Fruit fly (Drosophila melanogaster): ENCODE results near the gene Vps2.

The Vps2 gene

dm6 chr3R:26081380-26081991 is 28.9 kb downstream of the Vps2 start:
- TF ChIP-seq Dll (optimal IDR thresholded peaks at IDR 0.05) (no peak), psq (optimal IDR thresholded peaks at IDR 0.05) (no peak), pan (optimal IDR thresholded peaks at IDR 0.05) (no peak), usp (GFP tag; optimal IDR thresholded peaks at IDR 0.05) (no peak), CG8478 (optimal IDR thresholded peaks at IDR 0.05) (no peak), EcR (GFP tag; optimal IDR thresholded peaks at IDR 0.05) (no peak)

- TF ChIP-seq EcR (GFP tag; optimal IDR thresholded peaks at IDR 0.05) (no peak), usp (GFP tag; optimal IDR thresholded peaks at IDR 0.05) (no peak), Dll (optimal IDR thresholded peaks at IDR 0.05) (no peak), pan (optimal IDR thresholded peaks at IDR 0.05) (no peak), psq (optimal IDR thresholded peaks at IDR 0.05) (no peak), CG8478 (optimal IDR thresholded peaks at IDR 0.05) (no peak)
Observed at dm6 chr3R:26095551-26095950, 42.9 kb downstream of the Vps2 start.

dm6 chr3R:26096192-26096591 is 43.6 kb downstream of the Vps2 start:
- no peak for TF ChIP-seq psq (optimal IDR thresholded peaks at IDR 0.05)
- no peak for TF ChIP-seq pan (optimal IDR thresholded peaks at IDR 0.05)
- no peak for TF ChIP-seq usp (GFP tag; optimal IDR thresholded peaks at IDR 0.05)
- no peak for TF ChIP-seq CG8478 (optimal IDR thresholded peaks at IDR 0.05)
- TF ChIP-seq Dll (optimal IDR thresholded peaks at IDR 0.05), result no peak
- no peak for TF ChIP-seq EcR (GFP tag; optimal IDR thresholded peaks at IDR 0.05)

- TF ChIP-seq usp (GFP tag; optimal IDR thresholded peaks at IDR 0.05) (no peak), Dll (optimal IDR thresholded peaks at IDR 0.05) (no peak), CG8478 (optimal IDR thresholded peaks at IDR 0.05) (no peak), EcR (GFP tag; optimal IDR thresholded peaks at IDR 0.05) (no peak), pan (optimal IDR thresholded peaks at IDR 0.05) (no peak), psq (optimal IDR thresholded peaks at IDR 0.05) (no peak)
Observed at dm6 chr3R:26098502-26099210, 46.0 kb downstream of the Vps2 start, which contains the start of gene dysf. dysf (minus strand) TSS chr3R:26098711.

- TF ChIP-seq Dll (optimal IDR thresholded peaks at IDR 0.05) (no peak), EcR (GFP tag; optimal IDR thresholded peaks at IDR 0.05) (no peak), CG8478 (optimal IDR thresholded peaks at IDR 0.05) (no peak), usp (GFP tag; optimal IDR thresholded peaks at IDR 0.05) (no peak)
Observed at dm6 chr3R:26099238-26099637, 46.6 kb downstream of the Vps2 start.

- peak; percentile 56 for TF ChIP-seq CG8478 (optimal IDR thresholded peaks at IDR 0.05)
- TF ChIP-seq pan (optimal IDR thresholded peaks at IDR 0.05), result no peak
Observed at dm6 chr3R:26103440-26103839, 50.8 kb downstream of the Vps2 start.
